Worm (Caenorhabditis elegans): ENCODE results near the gene Y55F3C.9.

The Y55F3C.9 gene

ce11 chrIV:762016-762459 lies 34.0 kb upstream of the Y55F3C.9 start:
- TF ChIP-seq zfp-3 (GFP tag; conservative IDR thresholded peaks at IDR 0.05), result 0 out of 2 replicates have a peak, but pooled peaks have one; percentile 68
- TF ChIP-seq fkh-10 (GFP tag; optimal IDR thresholded peaks at IDR 0.05), result no peak
- no peak for TF ChIP-seq hlh-11 (tag; optimal IDR thresholded peaks at IDR 0.05)
- TF ChIP-seq unc-130 (GFP tag; optimal IDR thresholded peaks at IDR 0.05), result no peak
- peak in 1 of 2 experiments; percentile 92 for TF ChIP-seq unc-62 (GFP tag; optimal IDR thresholded peaks at IDR 0.05 in 1 of 2)
- TF ChIP-seq unc-62 (tag; optimal IDR thresholded peaks at IDR 0.05), result no peak
- peak; percentile 31 for TF ChIP-seq nhr-10 (tag; optimal IDR thresholded peaks at IDR 0.05)
- TF ChIP-seq nhr-77 (tag; optimal IDR thresholded peaks at IDR 0.05), result peak; percentile 40
- peak; percentile 6 for TF ChIP-seq mes-2 (tag; optimal IDR thresholded peaks at IDR 0.05; ENCODE audit: poor library complexity, severe bottlenecking)
- TF ChIP-seq daf-16 (GFP tag; optimal IDR thresholded peaks at IDR 0.05), result no peak
- no peak for TF ChIP-seq daf-16 (tag; optimal IDR thresholded peaks at IDR 0.05)
- no peak for TF ChIP-seq snpc-4 (tag; optimal IDR thresholded peaks at IDR 0.05)
- TF ChIP-seq aha-1 (tag), result peak; percentile 73
- TF ChIP-seq Y48G9A.11 (GFP tag; IDR thresholded peaks at IDR 0.05), result 0 out of 2 replicates have a peak, but pooled peaks have one; percentile 12
- TF ChIP-seq nhr-25 (tag; optimal IDR thresholded peaks at IDR 0.05; ENCODE audit: borderline replicate concordance, insufficient read depth), result peak; percentile 32
- TF ChIP-seq mep-1 (tag; optimal IDR thresholded peaks at IDR 0.05), result no peak
- TF ChIP-seq ama-1 (optimal IDR thresholded peaks at IDR 0.05), result peak; percentile 91
- TF ChIP-seq lin-13 (GFP tag; optimal IDR thresholded peaks at IDR 0.05), result no peak

- TF ChIP-seq aha-1 (tag) (peak; percentile 63), attf-4 (tag; optimal IDR thresholded peaks at IDR 0.05) (no peak), hmg-1.1 (GFP tag; IDR thresholded peaks at IDR 0.05) (0 out of 2 replicates have a peak, but pooled peaks have one; percentile 26)
Measured at ce11 chrIV:760267-760666, 32.3 kb upstream of the Y55F3C.9 start, which contains the start of gene gst-40. gst-40 (plus strand) TSS chrIV:760502.

- no peak for TF ChIP-seq daf-8 (GFP tag; IDR thresholded peaks at IDR 0.05)
- TF ChIP-seq aha-1 (tag), result peak; percentile 63
- TF ChIP-seq unc-62 (GFP tag; optimal IDR thresholded peaks at IDR 0.05 in 1 of 2), result peak in 1 of 2 experiments; percentile 47
- TF ChIP-seq unc-62 (tag; optimal IDR thresholded peaks at IDR 0.05), result no peak
Measured at ce11 chrIV:757548-757947, 29.6 kb upstream of the Y55F3C.9 start.

- TF ChIP-seq set-16 (GFP tag; IDR thresholded peaks at IDR 0.05), result no peak
- no peak for TF ChIP-seq zip-11 (GFP tag; IDR thresholded peaks at IDR 0.05)
- TF ChIP-seq daf-16 (GFP tag; optimal IDR thresholded peaks at IDR 0.05), result no peak
- no peak for TF ChIP-seq daf-16 (tag; optimal IDR thresholded peaks at IDR 0.05)
- no peak for TF ChIP-seq dve-1 (tag; optimal IDR thresholded peaks at IDR 0.05; ENCODE audit: insufficient read depth)
- peak in 1 of 2 experiments; percentile 94 for TF ChIP-seq unc-62 (GFP tag; optimal IDR thresholded peaks at IDR 0.05 in 1 of 2)
- TF ChIP-seq unc-62 (tag; optimal IDR thresholded peaks at IDR 0.05), result no peak
- no peak for TF ChIP-seq nhr-6 (tag; optimal IDR thresholded peaks at IDR 0.05)
- TF ChIP-seq hlh-30 (tag; optimal IDR thresholded peaks at IDR 0.05; ENCODE audit: insufficient read depth), result no peak
- no peak for TF ChIP-seq mxl-2 (GFP tag; conservative IDR thresholded peaks at IDR 0.05)
- no peak for TF ChIP-seq fos-1 (tag; optimal IDR thresholded peaks at IDR 0.05)
- TF ChIP-seq aha-1 (tag), result peak; percentile 38
- TF ChIP-seq ZK546.5 (tag; optimal IDR thresholded peaks at IDR 0.05), result no peak
- no peak for TF ChIP-seq lir-3 (tag; optimal IDR thresholded peaks at IDR 0.05)
- TF ChIP-seq nhr-42 (GFP tag; IDR thresholded peaks at IDR 0.05), result no peak
- no peak for TF ChIP-seq nhr-28 (tag; optimal IDR thresholded peaks at IDR 0.05)
- no peak for TF ChIP-seq nhr-102 (tag; optimal IDR thresholded peaks at IDR 0.05)
- no peak for TF ChIP-seq nhr-11 (tag; optimal IDR thresholded peaks at IDR 0.05)
- no peak for TF ChIP-seq snpc-4 (tag; optimal IDR thresholded peaks at IDR 0.05)
Measured at ce11 chrIV:756956-757355, 29.0 kb upstream of the Y55F3C.9 start.

- TF ChIP-seq tag-97 (GFP tag; IDR thresholded peaks at IDR 0.05), result no peak
- TF ChIP-seq mes-2 (tag; optimal IDR thresholded peaks at IDR 0.05; ENCODE audit: poor library complexity, severe bottlenecking), result no peak
- TF ChIP-seq Y5F2A.4 (GFP tag; optimal IDR thresholded peaks at IDR 0.05), result no peak
- no peak for TF ChIP-seq pha-4 (GFP tag; IDR thresholded peaks at IDR 0.05)
- no peak for TF ChIP-seq pha-4 (tag; optimal IDR thresholded peaks at IDR 0.05)
- no peak for TF ChIP-seq hlh-11 (tag; optimal IDR thresholded peaks at IDR 0.05)
- TF ChIP-seq mdl-1 (tag; optimal IDR thresholded peaks at IDR 0.05), result no peak
Measured at ce11 chrIV:756421-756820, 28.4 kb upstream of the Y55F3C.9 start, which contains the start of gene srt-23. srt-23 (plus strand) TSS chrIV:756721.

Measured in whole organism, L4 larva.